Worm (Caenorhabditis elegans) whole organism, L3 larva: ENCODE data around the gene sre-2.
A peak's percentile ranks its signal among the peaks of the same experiment; 100 is the strongest.

Experiments
- R02D3.7 ChIP-seq: fragments of 150-350 bp; optimal IDR thresholded peaks from 2 replicates; lab custom pipeline; 2014; ENCODE audit warnings: missing biosample characterization, missing genetic modification characterization
- ama-1 ChIP-seq: fragments of 150-350 bp; optimal IDR thresholded peaks from 2 replicates; lab custom pipeline; 2018
- ceh-16 ChIP-seq: sonication (generic microtip); optimal IDR thresholded peaks from 2 replicates; lab custom pipeline; 2017; ENCODE audit warnings: missing biosample characterization, missing genetic modification characterization
- ceh-28 ChIP-seq: fragments of 150-350 bp; optimal IDR thresholded peaks from 2 replicates; lab custom pipeline; 2014; ENCODE audit warnings: missing biosample characterization, missing genetic modification reagents, missing genetic modification characterization
- ceh-9 ChIP-seq: sonication (generic microtip); optimal IDR thresholded peaks from 2 replicates; lab custom pipeline; 2018; ENCODE audit warnings: missing biosample characterization, missing genetic modification characterization
- egl-27 ChIP-seq: sonication (generic microtip); optimal IDR thresholded peaks from 4 replicates; lab custom pipeline; 2017; ENCODE audit warnings: missing biosample characterization, missing genetic modification reagents, missing genetic modification characterization
- egl-5 ChIP-seq: fragments of 150-350 bp; optimal IDR thresholded peaks from 2 replicates; lab custom pipeline; 2017; ENCODE audit warnings: missing biosample characterization, missing genetic modification reagents, missing genetic modification characterization, inconsistent platforms
- elt-1 ChIP-seq: fragments of 150-350 bp; optimal IDR thresholded peaks from 2 replicates; lab custom pipeline; 2014; ENCODE audit warnings: missing biosample characterization, missing genetic modification characterization
- elt-2 ChIP-seq: sonication (generic microtip); optimal IDR thresholded peaks from 2 replicates; lab custom pipeline; 2016; ENCODE audit warnings: missing genetic modification reagents, mild to moderate bottlenecking, missing genetic modification characterization, missing compliant biosample characterization
- elt-3 ChIP-seq, 3 experiments: fragments of 150-350 bp in 1 of 3; sonication (generic microtip) in 2 of 3; optimal IDR thresholded peaks; 2 replicates in 2 of 3; 4 replicates in 1 of 3; lab custom pipeline; 2014 to 2017; ENCODE audit warnings: missing biosample characterization in 3 of 3, missing genetic modification characterization in 3 of 3
- eor-1 ChIP-seq, 2 experiments: fragments of 150-350 bp; optimal IDR thresholded peaks; 2 replicates each; lab custom pipeline; 2014 to 2018; ENCODE audit warnings: missing biosample characterization in 2 of 2, missing genetic modification characterization in 2 of 2
- fkh-10 ChIP-seq: sonication (generic microtip); optimal IDR thresholded peaks from 2 replicates; lab custom pipeline; 2017; ENCODE audit warnings: missing biosample characterization, missing genetic modification reagents, missing genetic modification characterization
- fkh-2 ChIP-seq: fragments of 150-350 bp; optimal IDR thresholded peaks from 2 replicates; lab custom pipeline; 2014; ENCODE audit warnings: missing biosample characterization, missing genetic modification reagents, missing genetic modification characterization
- fos-1 ChIP-seq: fragments of 150-350 bp; optimal IDR thresholded peaks from 2 replicates; lab custom pipeline; 2014; ENCODE audit warnings: missing biosample characterization, missing genetic modification characterization
- hmg-11 ChIP-seq: sonication (generic microtip); optimal IDR thresholded peaks from 2 replicates; lab custom pipeline; 2016; ENCODE audit warnings: missing genetic modification characterization, missing compliant biosample characterization
- jun-1 ChIP-seq: fragments of 150-350 bp; optimal IDR thresholded peaks from 2 replicates; lab custom pipeline; 2014; ENCODE audit warnings: missing biosample characterization, missing genetic modification reagents, missing genetic modification characterization
- lin-15B ChIP-seq: fragments of 150-350 bp; optimal IDR thresholded peaks from 2 replicates; lab custom pipeline; 2014; ENCODE audit warnings: missing biosample characterization, missing genetic modification characterization
- lin-39 ChIP-seq: fragments of 150-350 bp; optimal IDR thresholded peaks from 2 replicates; lab custom pipeline; 2018; ENCODE audit warnings: missing biosample characterization, missing genetic modification reagents, missing genetic modification characterization
- lsy-12 ChIP-seq: sonication (generic microtip); optimal IDR thresholded peaks from 2 replicates; lab custom pipeline; 2016; ENCODE audit warnings: mild to moderate bottlenecking, missing genetic modification characterization, missing compliant biosample characterization
- mml-1 ChIP-seq: fragments of 150-350 bp; sonication (generic microtip); optimal IDR thresholded peaks from 3 replicates; lab custom pipeline; 2014; ENCODE audit warnings: missing biosample characterization, missing genetic modification characterization
- nfya-1 ChIP-seq: sonication (generic microtip); optimal IDR thresholded peaks from 2 replicates; lab custom pipeline; 2017; ENCODE audit warnings: missing genetic modification characterization, mild to moderate bottlenecking, missing compliant biosample characterization, antibody characterized with exemption, moderate library complexity; ENCODE audit not compliant: insufficient read depth
- nhr-11 ChIP-seq: fragments of 150-350 bp; optimal IDR thresholded peaks from 2 replicates; lab custom pipeline; 2014; ENCODE audit warnings: missing biosample characterization, missing genetic modification characterization
- nhr-12 ChIP-seq: fragments of 150-350 bp; optimal IDR thresholded peaks from 2 replicates; lab custom pipeline; 2014; ENCODE audit warnings: missing biosample characterization, missing genetic modification characterization
- nhr-23 ChIP-seq: fragments of 150-350 bp; optimal IDR thresholded peaks from 2 replicates; lab custom pipeline; 2014; ENCODE audit warnings: missing biosample characterization, missing genetic modification reagents, missing genetic modification characterization
- nhr-25 ChIP-seq: sonication (generic microtip); optimal IDR thresholded peaks from 2 replicates; lab custom pipeline; 2017; ENCODE audit warnings: missing biosample characterization, missing genetic modification characterization
- nhr-28 ChIP-seq: fragments of 150-350 bp; optimal IDR thresholded peaks from 2 replicates; lab custom pipeline; 2014; ENCODE audit warnings: missing biosample characterization, missing genetic modification characterization
- nhr-43 ChIP-seq: sonication (generic microtip); optimal IDR thresholded peaks from 2 replicates; lab custom pipeline; 2016; ENCODE audit warnings: mild to moderate bottlenecking, missing genetic modification characterization, missing compliant biosample characterization; ENCODE audit not compliant: poor library complexity, severe bottlenecking
- nhr-67 ChIP-seq: fragments of 150-350 bp; optimal IDR thresholded peaks from 2 replicates; lab custom pipeline; 2014; ENCODE audit warnings: missing biosample characterization, missing genetic modification characterization
- nhr-77 ChIP-seq: fragments of 150-350 bp; optimal IDR thresholded peaks from 2 replicates; lab custom pipeline; 2014; ENCODE audit warnings: missing biosample characterization, missing genetic modification characterization
- pha-4 ChIP-seq: fragments of 150-350 bp; optimal IDR thresholded peaks from 2 replicates; lab custom pipeline; 2014; ENCODE audit warnings: missing biosample characterization, missing genetic modification reagents, missing genetic modification characterization
- pqm-1 ChIP-seq: fragments of 150-350 bp; optimal IDR thresholded peaks from 2 replicates; lab custom pipeline; 2017; ENCODE audit warnings: missing biosample characterization, missing genetic modification characterization, inconsistent platforms
- skn-1 ChIP-seq: fragments of 150-350 bp; optimal IDR thresholded peaks from 2 replicates; lab custom pipeline; 2014; ENCODE audit warnings: missing biosample characterization, missing genetic modification characterization
- snpc-4 ChIP-seq: fragments of 150-350 bp; optimal IDR thresholded peaks from 2 replicates; lab custom pipeline; 2014; ENCODE audit warnings: missing biosample characterization, missing genetic modification characterization
- tbx-2 ChIP-seq: sonication (generic microtip); optimal IDR thresholded peaks from 2 replicates; lab custom pipeline; 2016; ENCODE audit warnings: mild to moderate bottlenecking, missing genetic modification characterization, missing compliant biosample characterization
- unc-39 ChIP-seq: sonication (generic microtip); optimal IDR thresholded peaks from 4 replicates; lab custom pipeline; 2017; ENCODE audit warnings: missing biosample characterization, missing genetic modification characterization
- unc-62 ChIP-seq: fragments of 150-350 bp; sonication (generic microtip); optimal IDR thresholded peaks from 4 replicates; lab custom pipeline; 2014; ENCODE audit warnings: missing biosample characterization, missing genetic modification reagents, missing genetic modification characterization
- ztf-4 ChIP-seq: fragments of 150-350 bp; optimal IDR thresholded peaks from 2 replicates; lab custom pipeline; 2014; ENCODE audit warnings: missing biosample characterization, missing genetic modification characterization

Gene sre-2

ce11 chrII:8091528-8091927 lies 10.4 kb downstream of the sre-2 start:
- peak; percentile 98 for TF ChIP-seq snpc-4 (tag; lab: Kevin White, UChicago)
- peak; percentile 0 for TF ChIP-seq skn-1
- TF ChIP-seq fkh-2 (tag; lab: Kevin White, UChicago) = no peak
- TF ChIP-seq jun-1 (tag; lab: Kevin White, UChicago) = peak; percentile 9
- no peak for TF ChIP-seq pha-4
- peak; percentile 88 for TF ChIP-seq ama-1 (lab: Kevin White, UChicago)
- no peak for TF ChIP-seq egl-27 (tag; lab: Kevin White, UChicago)
- peak; percentile 69 for TF ChIP-seq nfya-1 (tag; lab: Kevin White, UChicago)
- TF ChIP-seq nhr-12 (tag; lab: Kevin White, UChicago) = no peak
- no peak for TF ChIP-seq hmg-11 (tag; lab: Kevin White, UChicago)
- peak; percentile 67 for TF ChIP-seq nhr-43
- peak; percentile 4 for TF ChIP-seq R02D3.7 (tag; lab: Kevin White, UChicago)
- TF ChIP-seq nhr-23 = peak; percentile 41
- peak; percentile 54 for TF ChIP-seq lin-15B (tag; lab: Kevin White, UChicago)
- peak; percentile 65 for TF ChIP-seq pqm-1 (tag; lab: Kevin White, UChicago)
- peak; percentile 71 for TF ChIP-seq nhr-25 (tag; lab: Kevin White, UChicago)
- TF ChIP-seq elt-3 (tag; optimal IDR thresholded peaks at IDR 0.05; lab: Kevin White, UChicago) = peak in 1 of 3 experiments; percentile 43
- no peak for TF ChIP-seq nhr-67
- TF ChIP-seq lin-39 (tag; lab: Kevin White, UChicago) = peak; percentile 76
- peak; percentile 53 for TF ChIP-seq elt-2 (tag; lab: Kevin White, UChicago)
- no peak for TF ChIP-seq nhr-28 (tag; lab: Kevin White, UChicago)
- peak; percentile 31 for TF ChIP-seq lsy-12 (tag; lab: Kevin White, UChicago)
- TF ChIP-seq, all 47 proteins: peak for 15

ce11 chrII:8086803-8087202 lies 15.1 kb downstream of the sre-2 start, which contains the start of gene K02C4.3:
Gene K02C4.3 (minus strand): TSS chrII:8086853.
- TF ChIP-seq lin-39 (tag; lab: Kevin White, UChicago) = no peak
- TF ChIP-seq nhr-43 = peak; percentile 21
- peak; percentile 56 for TF ChIP-seq nhr-25 (tag; lab: Kevin White, UChicago)
- peak; percentile 36 for TF ChIP-seq pqm-1 (tag; lab: Kevin White, UChicago)
- TF ChIP-seq lin-15B (tag; lab: Kevin White, UChicago) = peak; percentile 79
- peak; percentile 92 for TF ChIP-seq snpc-4 (tag; lab: Kevin White, UChicago)
- peak; percentile 37 for TF ChIP-seq R02D3.7 (tag; lab: Kevin White, UChicago)
- peak; percentile 86 for TF ChIP-seq pha-4
- no peak for TF ChIP-seq fkh-10 (GFP tag; lab: Kevin White, UChicago)
- TF ChIP-seq nhr-23 = peak; percentile 80
- no peak for TF ChIP-seq skn-1
- peak; percentile 23 for TF ChIP-seq jun-1 (tag; lab: Kevin White, UChicago)
- TF ChIP-seq hmg-11 (tag; lab: Kevin White, UChicago) = peak; percentile 46
- TF ChIP-seq elt-2 (tag; lab: Kevin White, UChicago) = peak; percentile 43
- peak; percentile 74 for TF ChIP-seq nfya-1 (tag; lab: Kevin White, UChicago)
- no peak for TF ChIP-seq ceh-28 (tag; lab: Kevin White, UChicago)

DNA sequence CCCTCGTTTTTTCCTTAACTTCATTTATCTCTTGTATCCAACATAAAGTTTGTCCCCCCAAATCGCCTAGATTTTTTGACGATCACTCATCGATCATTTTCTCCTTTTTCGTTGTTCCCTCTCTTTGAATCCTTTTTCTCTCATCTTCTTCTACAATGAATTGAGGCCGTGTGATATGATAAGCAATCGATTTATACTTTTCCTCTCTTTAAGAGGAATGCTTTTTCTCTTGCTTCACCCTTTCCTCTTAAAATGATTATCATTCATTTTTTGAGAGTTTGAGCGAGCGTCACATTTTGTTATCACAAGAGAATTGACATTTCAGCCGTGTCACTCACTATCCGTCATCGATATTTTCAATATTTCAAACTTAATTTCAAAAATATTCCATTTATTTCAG lies 23.9 kb downstream of the sre-2 start, which contains the start of gene K02C4.5:
K02C4.5 (plus strand) TSS at position 395 of the 400 bp plus-strand sequence.
- TF ChIP-seq nhr-25 (tag; lab: Kevin White, UChicago) (peak; percentile 11), snpc-4 (tag; lab: Kevin White, UChicago) (no peak), fkh-2 (tag; lab: Kevin White, UChicago) (no peak), lsy-12 (tag; lab: Kevin White, UChicago) (no peak), unc-62 (GFP tag; lab: Kevin White, UChicago) (no peak), elt-1 (tag; lab: Kevin White, UChicago) (no peak), elt-2 (tag; lab: Kevin White, UChicago) (peak; percentile 83), mml-1 (tag; lab: Kevin White, UChicago) (no peak), ceh-28 (tag; lab: Kevin White, UChicago) (peak; percentile 64), pqm-1 (tag; lab: Kevin White, UChicago) (peak; percentile 63), skn-1 (peak; percentile 24), jun-1 (tag; lab: Kevin White, UChicago) (peak; percentile 27), eor-1 (tag; optimal IDR thresholded peaks at IDR 0.05; lab: Kevin White, UChicago) (no peak), pha-4 (peak; percentile 12), lin-39 (tag; lab: Kevin White, UChicago) (no peak), nhr-23 (peak; percentile 67)

ce11 chrII:8075324-8075810 lies 26.6 kb downstream of the sre-2 start, which contains the start of gene K02C4.2:
Gene K02C4.2 (plus strand): TSS chrII:8075760.
- TF ChIP-seq elt-2 (tag; lab: Kevin White, UChicago) = peak; percentile 76
- TF ChIP-seq ceh-9 = no peak
- peak; percentile 85 for TF ChIP-seq nhr-25 (tag; lab: Kevin White, UChicago)
- peak; percentile 52 for TF ChIP-seq nhr-77
- TF ChIP-seq unc-39 (tag; lab: Kevin White, UChicago) = no peak
- no peak for TF ChIP-seq fos-1 (tag; lab: Kevin White, UChicago)
- peak; percentile 44 for TF ChIP-seq skn-1
- TF ChIP-seq mml-1 (tag; lab: Kevin White, UChicago) = no peak
- TF ChIP-seq jun-1 (tag; lab: Kevin White, UChicago) = peak; percentile 58
- TF ChIP-seq elt-3 (tag; optimal IDR thresholded peaks at IDR 0.05; lab: Kevin White, UChicago) = peak in 2 of 3 experiments; percentile 18 to 56
- peak; percentile 73 for TF ChIP-seq nfya-1 (tag; lab: Kevin White, UChicago)
- no peak for TF ChIP-seq fkh-10 (GFP tag; lab: Kevin White, UChicago)
- TF ChIP-seq lin-15B (tag; lab: Kevin White, UChicago) = peak; percentile 36
- TF ChIP-seq pqm-1 (tag; lab: Kevin White, UChicago) = peak; percentile 55
- peak; percentile 38 for TF ChIP-seq ceh-16 (tag; lab: Kevin White, UChicago)
- TF ChIP-seq egl-5 (tag; lab: Kevin White, UChicago) = peak; percentile 67
- peak; percentile 86 for TF ChIP-seq lsy-12 (tag; lab: Kevin White, UChicago)
- peak; percentile 35 for TF ChIP-seq hmg-11 (tag; lab: Kevin White, UChicago)
- TF ChIP-seq lin-39 (tag; lab: Kevin White, UChicago) = peak; percentile 85
- peak; percentile 51 for TF ChIP-seq ztf-4 (tag; lab: Kevin White, UChicago)
- peak; percentile 55 for TF ChIP-seq nhr-23
- no peak for TF ChIP-seq unc-62 (GFP tag; lab: Kevin White, UChicago)
- TF ChIP-seq egl-27 (tag; lab: Kevin White, UChicago) = peak; percentile 86
- no peak for TF ChIP-seq elt-1 (tag; lab: Kevin White, UChicago)
- peak; percentile 61 for TF ChIP-seq nhr-43
- peak; percentile 43 for TF ChIP-seq ama-1 (lab: Kevin White, UChicago)
- TF ChIP-seq R02D3.7 (tag; lab: Kevin White, UChicago) = peak; percentile 6
- TF ChIP-seq pha-4 = peak; percentile 82
- no peak for TF ChIP-seq nhr-11 (tag; lab: Kevin White, UChicago)
- TF ChIP-seq tbx-2 (tag; lab: Kevin White, UChicago) = peak; percentile 60
